Worm (Caenorhabditis elegans): Measurements from ENCODE around the gene F32D8.12.
A peak's percentile ranks its signal among the peaks of the same experiment; 100 is the strongest.

F32D8.12 gene

DNA sequence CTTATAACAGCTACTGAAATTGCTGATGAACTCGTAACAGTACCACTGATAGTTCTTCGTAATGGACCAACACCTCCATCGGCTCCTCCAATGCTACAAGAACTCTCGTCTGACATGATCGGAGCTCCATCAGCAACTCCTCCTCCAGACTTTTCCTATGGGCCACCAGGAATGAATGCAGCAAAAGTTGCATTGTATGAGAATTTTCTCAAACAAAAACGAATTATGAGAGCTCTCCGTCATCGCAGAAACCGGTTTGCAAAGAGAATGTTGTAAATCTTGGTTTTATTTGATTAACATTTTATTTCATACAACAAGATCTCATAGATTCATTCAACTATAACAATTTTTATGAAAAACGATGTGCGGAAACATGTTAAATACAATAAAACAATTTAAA is 3.3 kb downstream of the F32D8.12 start:
- TF ChIP-seq lim-7 (GFP tag; IDR thresholded peaks at IDR 0.05) (no peak), unc-130 (GFP tag; optimal IDR thresholded peaks at IDR 0.05) (no peak), lin-13 (GFP tag; optimal IDR thresholded peaks at IDR 0.05) (no peak), gei-8 (GFP tag; optimal IDR thresholded peaks at IDR 0.05) (peak; percentile 61), hif-1 (tag; optimal IDR thresholded peaks at IDR 0.05) (peak in 1 of 2 experiments; percentile 14), spr-3 (GFP tag; optimal IDR thresholded peaks at IDR 0.05) (peak; percentile 17), aha-1 (tag) (no peak), madf-5 (GFP tag; IDR thresholded peaks at IDR 0.05) (peak in 1 of 2 experiments; percentile 68; a peak in 1 of 4 replicates), nhr-102 (tag; optimal IDR thresholded peaks at IDR 0.05) (peak; percentile 66), T26A8.4 (GFP tag; IDR thresholded peaks at IDR 0.05) (peak; percentile 79), cey-2 (tag; optimal IDR thresholded peaks at IDR 0.05; ENCODE audit: borderline replicate concordance, insufficient read depth) (no peak), lsy-2 (tag; optimal IDR thresholded peaks at IDR 0.05) (peak in 1 of 2 experiments; percentile 18), lin-38 (GFP tag; IDR thresholded peaks at IDR 0.05) (peak; percentile 36; the same call in 1 of the 2 replicates), pha-4 (GFP tag; IDR thresholded peaks at IDR 0.05) (no peak), pha-4 (tag; optimal IDR thresholded peaks at IDR 0.05) (no peak), daf-16 (GFP tag; optimal IDR thresholded peaks at IDR 0.05) (no peak), daf-16 (tag; optimal IDR thresholded peaks at IDR 0.05) (peak; percentile 27), lin-29 (GFP tag; IDR thresholded peaks at IDR 0.05) (0 out of 2 replicates have a peak, but pooled peaks have one; percentile 11), set-16 (GFP tag; IDR thresholded peaks at IDR 0.05) (no peak), ceh-20 (GFP tag; IDR thresholded peaks at IDR 0.05) (peak; percentile 64; the same call in 1 of the 2 replicates), hmg-1.1 (GFP tag; IDR thresholded peaks at IDR 0.05) (no peak), mxl-3 (GFP tag; optimal IDR thresholded peaks at IDR 0.05) (no peak), arid-1 (GFP tag; conservative IDR thresholded peaks at IDR 0.05) (no peak; the same call in 1 of the 2 replicates), snpc-4 (tag; optimal IDR thresholded peaks at IDR 0.05) (no peak), spr-1 (tag; optimal IDR thresholded peaks at IDR 0.05) (no peak), egl-27 (tag; optimal IDR thresholded peaks at IDR 0.05) (no peak), mes-2 (tag; optimal IDR thresholded peaks at IDR 0.05; ENCODE audit: poor library complexity, severe bottlenecking) (peak; percentile 42), zip-11 (GFP tag; IDR thresholded peaks at IDR 0.05) (no peak), Y75B8A.6 (GFP tag; IDR thresholded peaks at IDR 0.05) (peak; percentile 61; the same call in 1 of the 2 replicates), egl-43 (GFP tag; IDR thresholded peaks at IDR 0.05) (peak; percentile 74; the same call in 1 of the 2 replicates), zfp-3 (GFP tag; conservative IDR thresholded peaks at IDR 0.05) (peak; percentile 48; the same call in 1 of the 2 replicates), T20F7.1 (GFP tag; optimal IDR thresholded peaks at IDR 0.05) (peak; percentile 31), dve-1 (tag; optimal IDR thresholded peaks at IDR 0.05; ENCODE audit: insufficient read depth) (peak; percentile 54), D1046.2 (GFP tag; IDR thresholded peaks at IDR 0.05) (0 out of 2 replicates have a peak, but pooled peaks have one; percentile 21)

ce11 chrV:10886405-10886887 is 4.4 kb downstream of the F32D8.12 start, which contains the start of gene F32D8.3:
Gene F32D8.3 (plus strand): TSS chrV:10886837.
- TF ChIP-seq nhr-41 (GFP tag; IDR thresholded peaks at IDR 0.05) (no peak), mxl-3 (GFP tag; optimal IDR thresholded peaks at IDR 0.05) (peak; percentile 76), egl-43 (GFP tag; IDR thresholded peaks at IDR 0.05) (no peak), cey-2 (tag; optimal IDR thresholded peaks at IDR 0.05; ENCODE audit: borderline replicate concordance, insufficient read depth) (peak; percentile 62), nhr-28 (tag; optimal IDR thresholded peaks at IDR 0.05) (peak; percentile 33), hlh-30 (tag; optimal IDR thresholded peaks at IDR 0.05; ENCODE audit: insufficient read depth) (peak; percentile 24), hlh-11 (tag; optimal IDR thresholded peaks at IDR 0.05) (peak; percentile 62), aha-1 (tag) (peak; percentile 89), lir-3 (tag; optimal IDR thresholded peaks at IDR 0.05) (no peak), lim-7 (GFP tag; IDR thresholded peaks at IDR 0.05) (no peak), unc-62 (GFP tag; optimal IDR thresholded peaks at IDR 0.05 in 1 of 2) (peak in 1 of 2 experiments; percentile 67), unc-62 (tag; optimal IDR thresholded peaks at IDR 0.05) (no peak), daf-16 (GFP tag; optimal IDR thresholded peaks at IDR 0.05) (no peak), daf-16 (tag; optimal IDR thresholded peaks at IDR 0.05) (no peak), aly-2 (tag; optimal IDR thresholded peaks at IDR 0.05) (no peak), mdl-1 (tag; optimal IDR thresholded peaks at IDR 0.05) (peak in 1 of 2 experiments; percentile 52)
